Worm (Caenorhabditis elegans) whole organism, L1 larva: ENCODE data around the gene mks-3.
A peak's percentile ranks its signal among the peaks of the same experiment; 100 is the strongest.

ENCODE experiments used
- aly-2 ChIP-seq: fragments of 150-350 bp; optimal IDR thresholded peaks from 2 replicates; lab custom pipeline; 2014; ENCODE audit warnings: missing biosample characterization, missing genetic modification characterization
- blmp-1 ChIP-seq: fragments of 150-350 bp; optimal IDR thresholded peaks from 2 replicates; lab custom pipeline; 2014; ENCODE audit warnings: missing biosample characterization, missing genetic modification characterization
- skn-1 ChIP-seq: fragments of 150-350 bp; optimal IDR thresholded peaks from 2 replicates; lab custom pipeline; 2014; ENCODE audit warnings: missing biosample characterization, missing genetic modification characterization
- unc-62 ChIP-seq: fragments of 150-350 bp; optimal IDR thresholded peaks from 2 replicates; lab custom pipeline; 2014; ENCODE audit warnings: missing biosample characterization, missing genetic modification reagents, missing genetic modification characterization
- unc-86 ChIP-seq: sonication (generic microtip); optimal IDR thresholded peaks from 2 replicates; lab custom pipeline; 2016; ENCODE audit warnings: missing genetic modification characterization, missing compliant biosample characterization

DNA sequence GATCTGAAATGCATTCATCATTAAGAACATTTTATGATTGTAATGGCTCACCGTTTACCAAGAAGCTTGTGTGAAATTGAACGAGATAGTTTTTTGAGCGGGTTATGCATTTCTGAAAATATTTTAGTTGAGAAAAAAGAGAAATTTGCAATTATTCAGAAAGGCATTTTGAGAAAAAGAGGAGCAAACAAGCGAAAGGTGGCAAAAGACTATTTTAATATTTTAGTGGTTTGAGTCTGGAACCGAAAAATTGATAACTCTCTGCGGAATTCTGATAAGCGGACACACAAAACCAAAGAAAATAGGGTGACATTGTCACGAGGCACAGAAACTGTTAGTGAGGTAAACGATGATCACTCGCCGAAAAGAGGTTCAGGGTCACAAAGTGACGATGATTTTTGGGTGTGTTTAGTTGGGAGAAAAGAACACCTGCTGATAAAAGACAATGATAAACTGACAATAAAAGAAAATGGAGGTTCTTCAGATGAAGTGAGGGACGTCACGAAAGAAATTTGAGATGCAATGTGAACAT, 28.7 kb downstream of the mks-3 start:
- TF ChIP-seq unc-86 (tag; lab: Kevin White, UChicago) = no peak
- TF ChIP-seq aly-2 = no peak
- peak; percentile 36 for TF ChIP-seq blmp-1 (tag; lab: Kevin White, UChicago)
- no peak for TF ChIP-seq unc-62 (GFP tag; lab: Kevin White, UChicago)
- peak; percentile 2 for TF ChIP-seq skn-1 (tag; lab: Kevin White, UChicago)
